Worm (Caenorhabditis elegans) whole organism, L3 larva: ENCODE measurements around the gene hlh-29.
"Not testable (repeated sequence)": the region's sequence is repeated elsewhere in the genome, so short reads cannot be mapped to it uniquely, and the experiment has no call there.

ENCODE experiments used
- R02D3.7 ChIP-seq: fragments of 150-350 bp; optimal IDR thresholded peaks from 2 replicates; lab custom pipeline; 2014; ENCODE audit warnings: missing biosample characterization, missing genetic modification characterization
- ZK546.5 ChIP-seq: sonication (generic microtip); optimal IDR thresholded peaks from 2 replicates; lab custom pipeline; 2017; ENCODE audit warnings: missing biosample characterization, missing genetic modification characterization
- aly-2 ChIP-seq: fragments of 150-350 bp; optimal IDR thresholded peaks from 2 replicates; lab custom pipeline; 2014; ENCODE audit warnings: missing biosample characterization, missing genetic modification characterization
- ama-1 ChIP-seq: fragments of 150-350 bp; optimal IDR thresholded peaks from 2 replicates; lab custom pipeline; 2018
- ceh-16 ChIP-seq: sonication (generic microtip); optimal IDR thresholded peaks from 2 replicates; lab custom pipeline; 2017; ENCODE audit warnings: missing biosample characterization, missing genetic modification characterization
- ceh-28 ChIP-seq: fragments of 150-350 bp; optimal IDR thresholded peaks from 2 replicates; lab custom pipeline; 2014; ENCODE audit warnings: missing biosample characterization, missing genetic modification reagents, missing genetic modification characterization
- ceh-82 ChIP-seq: fragments of 150-350 bp; optimal IDR thresholded peaks from 2 replicates; lab custom pipeline; 2014; ENCODE audit warnings: missing biosample characterization, missing genetic modification characterization
- ceh-9 ChIP-seq: sonication (generic microtip); optimal IDR thresholded peaks from 2 replicates; lab custom pipeline; 2018; ENCODE audit warnings: missing biosample characterization, missing genetic modification characterization
- daf-12 ChIP-seq: fragments of 150-350 bp; optimal IDR thresholded peaks from 2 replicates; lab custom pipeline; 2014; ENCODE audit warnings: missing biosample characterization, missing genetic modification reagents, missing genetic modification characterization
- egl-5 ChIP-seq: fragments of 150-350 bp; optimal IDR thresholded peaks from 2 replicates; lab custom pipeline; 2017; ENCODE audit warnings: missing biosample characterization, missing genetic modification reagents, missing genetic modification characterization, inconsistent platforms
- elt-1 ChIP-seq: fragments of 150-350 bp; optimal IDR thresholded peaks from 2 replicates; lab custom pipeline; 2014; ENCODE audit warnings: missing biosample characterization, missing genetic modification characterization
- elt-2 ChIP-seq: sonication (generic microtip); optimal IDR thresholded peaks from 2 replicates; lab custom pipeline; 2016; ENCODE audit warnings: missing genetic modification reagents, mild to moderate bottlenecking, missing genetic modification characterization, missing compliant biosample characterization
- elt-3 ChIP-seq, 3 experiments: fragments of 150-350 bp in 1 of 3; sonication (generic microtip) in 2 of 3; optimal IDR thresholded peaks; 2 replicates in 2 of 3; 4 replicates in 1 of 3; lab custom pipeline; 2014 to 2017; ENCODE audit warnings: missing biosample characterization in 3 of 3, missing genetic modification characterization in 3 of 3
- fkh-10 ChIP-seq: sonication (generic microtip); optimal IDR thresholded peaks from 2 replicates; lab custom pipeline; 2017; ENCODE audit warnings: missing biosample characterization, missing genetic modification reagents, missing genetic modification characterization
- fkh-2 ChIP-seq: fragments of 150-350 bp; optimal IDR thresholded peaks from 2 replicates; lab custom pipeline; 2014; ENCODE audit warnings: missing biosample characterization, missing genetic modification reagents, missing genetic modification characterization
- jun-1 ChIP-seq: fragments of 150-350 bp; optimal IDR thresholded peaks from 2 replicates; lab custom pipeline; 2014; ENCODE audit warnings: missing biosample characterization, missing genetic modification reagents, missing genetic modification characterization
- lin-15B ChIP-seq: fragments of 150-350 bp; optimal IDR thresholded peaks from 2 replicates; lab custom pipeline; 2014; ENCODE audit warnings: missing biosample characterization, missing genetic modification characterization
- lin-39 ChIP-seq: fragments of 150-350 bp; optimal IDR thresholded peaks from 2 replicates; lab custom pipeline; 2018; ENCODE audit warnings: missing biosample characterization, missing genetic modification reagents, missing genetic modification characterization
- lsy-12 ChIP-seq: sonication (generic microtip); optimal IDR thresholded peaks from 2 replicates; lab custom pipeline; 2016; ENCODE audit warnings: mild to moderate bottlenecking, missing genetic modification characterization, missing compliant biosample characterization
- mdl-1 ChIP-seq: fragments of 150-350 bp; optimal IDR thresholded peaks from 2 replicates; lab custom pipeline; 2014; ENCODE audit warnings: missing biosample characterization, missing genetic modification characterization
- mml-1 ChIP-seq: fragments of 150-350 bp; sonication (generic microtip); optimal IDR thresholded peaks from 3 replicates; lab custom pipeline; 2014; ENCODE audit warnings: missing biosample characterization, missing genetic modification characterization
- nfya-1 ChIP-seq: sonication (generic microtip); optimal IDR thresholded peaks from 2 replicates; lab custom pipeline; 2017; ENCODE audit warnings: missing genetic modification characterization, mild to moderate bottlenecking, missing compliant biosample characterization, antibody characterized with exemption, moderate library complexity; ENCODE audit not compliant: insufficient read depth
- nhr-11 ChIP-seq: fragments of 150-350 bp; optimal IDR thresholded peaks from 2 replicates; lab custom pipeline; 2014; ENCODE audit warnings: missing biosample characterization, missing genetic modification characterization
- nhr-12 ChIP-seq: fragments of 150-350 bp; optimal IDR thresholded peaks from 2 replicates; lab custom pipeline; 2014; ENCODE audit warnings: missing biosample characterization, missing genetic modification characterization
- nhr-25 ChIP-seq: sonication (generic microtip); optimal IDR thresholded peaks from 2 replicates; lab custom pipeline; 2017; ENCODE audit warnings: missing biosample characterization, missing genetic modification characterization
- nhr-28 ChIP-seq: fragments of 150-350 bp; optimal IDR thresholded peaks from 2 replicates; lab custom pipeline; 2014; ENCODE audit warnings: missing biosample characterization, missing genetic modification characterization
- nhr-43 ChIP-seq: sonication (generic microtip); optimal IDR thresholded peaks from 2 replicates; lab custom pipeline; 2016; ENCODE audit warnings: mild to moderate bottlenecking, missing genetic modification characterization, missing compliant biosample characterization; ENCODE audit not compliant: poor library complexity, severe bottlenecking
- nhr-67 ChIP-seq: fragments of 150-350 bp; optimal IDR thresholded peaks from 2 replicates; lab custom pipeline; 2014; ENCODE audit warnings: missing biosample characterization, missing genetic modification characterization
- nhr-76 ChIP-seq: fragments of 150-350 bp; sonication (generic microtip); optimal IDR thresholded peaks from 5 replicates; lab custom pipeline; 2014; ENCODE audit warnings: missing biosample characterization, missing genetic modification characterization
- nhr-77 ChIP-seq: fragments of 150-350 bp; optimal IDR thresholded peaks from 2 replicates; lab custom pipeline; 2014; ENCODE audit warnings: missing biosample characterization, missing genetic modification characterization
- pha-4 ChIP-seq: fragments of 150-350 bp; optimal IDR thresholded peaks from 2 replicates; lab custom pipeline; 2014; ENCODE audit warnings: missing biosample characterization, missing genetic modification reagents, missing genetic modification characterization
- pqm-1 ChIP-seq: fragments of 150-350 bp; optimal IDR thresholded peaks from 2 replicates; lab custom pipeline; 2017; ENCODE audit warnings: missing biosample characterization, missing genetic modification characterization, inconsistent platforms
- sea-2 ChIP-seq: fragments of 150-350 bp; sonication (generic microtip); optimal IDR thresholded peaks from 4 replicates; lab custom pipeline; 2014; ENCODE audit warnings: missing biosample characterization, missing genetic modification reagents, missing genetic modification characterization
- skn-1 ChIP-seq: fragments of 150-350 bp; optimal IDR thresholded peaks from 2 replicates; lab custom pipeline; 2014; ENCODE audit warnings: missing biosample characterization, missing genetic modification characterization
- zag-1 ChIP-seq: fragments of 150-350 bp; optimal IDR thresholded peaks from 2 replicates; lab custom pipeline; 2014; ENCODE audit warnings: missing biosample characterization, missing genetic modification characterization
- ztf-11 ChIP-seq: fragments of 150-350 bp; optimal IDR thresholded peaks from 2 replicates; lab custom pipeline; 2014; ENCODE audit warnings: missing biosample characterization, missing genetic modification characterization
- ztf-4 ChIP-seq: fragments of 150-350 bp; optimal IDR thresholded peaks from 2 replicates; lab custom pipeline; 2014; ENCODE audit warnings: missing biosample characterization, missing genetic modification characterization

The hlh-29 gene

DNA sequence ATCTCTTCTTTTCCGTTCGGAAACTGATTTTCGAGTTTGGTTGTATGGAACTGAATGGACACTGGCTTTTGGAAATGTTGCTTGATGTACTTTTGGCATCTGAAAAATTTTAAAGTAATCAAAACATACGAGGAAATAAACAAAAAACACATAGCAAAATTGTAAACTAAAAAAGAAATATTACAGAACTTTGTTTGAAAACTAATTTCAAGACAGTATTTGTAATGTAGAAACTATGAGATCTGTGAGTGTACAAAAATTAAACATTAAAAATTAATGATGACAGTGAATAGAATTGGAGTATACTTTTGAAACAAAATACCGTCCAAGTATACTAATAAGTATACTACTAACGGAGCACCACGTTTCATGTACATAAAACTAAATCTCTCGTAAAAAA, at the start of gene hlh-29:
Gene hlh-29, minus strand, starts transcription at position 101 of the 400 bp plus-strand sequence.
- TF ChIP-seq mdl-1; lsy-12 (tag; lab: Kevin White, UChicago); nhr-77: not testable (repeated sequence)

DNA sequence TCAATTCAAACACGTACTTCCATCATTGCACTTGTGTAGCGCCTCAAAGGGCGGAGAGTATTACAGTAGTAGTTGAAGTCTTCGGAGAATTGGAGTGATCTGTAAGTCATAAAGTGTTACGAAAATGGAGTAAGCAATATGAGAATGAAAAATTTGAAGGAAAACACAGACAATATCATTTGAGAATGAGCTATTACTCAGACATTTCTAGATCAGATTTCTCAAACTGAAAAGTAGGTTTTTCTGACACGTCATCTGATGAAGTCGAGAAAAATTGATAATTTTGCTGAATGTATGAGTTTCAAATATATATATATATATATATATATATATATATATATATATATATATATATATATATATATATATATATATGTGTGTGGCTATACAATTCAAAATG, 31.3 kb upstream of the hlh-29 start, which contains the start of gene frpr-7:
Gene frpr-7, minus strand, starts transcription at position 101 of the 400 bp plus-strand sequence.
- TF ChIP-seq sea-2: no peak
- no peak for TF ChIP-seq pha-4 (tag; lab: Kevin White, UChicago)
- no peak for TF ChIP-seq nhr-11
- TF ChIP-seq ZK546.5 (tag; lab: Kevin White, UChicago): no peak
- TF ChIP-seq pqm-1 (tag; lab: Kevin White, UChicago): no peak
- TF ChIP-seq nhr-25 (tag; lab: Kevin White, UChicago): no peak
- no peak for TF ChIP-seq jun-1
- TF ChIP-seq nhr-67 (tag; lab: Kevin White, UChicago): no peak
- TF ChIP-seq ztf-11 (tag; lab: Kevin White, UChicago): no peak
- TF ChIP-seq nfya-1 (tag; lab: Kevin White, UChicago): no peak
- TF ChIP-seq elt-3 (tag; optimal IDR thresholded peaks at IDR 0.05; lab: Kevin White, UChicago): no peak
- TF ChIP-seq daf-12 (tag; lab: Kevin White, UChicago): no peak
- no peak for TF ChIP-seq ama-1 (lab: Kevin White, UChicago)
- no peak for TF ChIP-seq lin-15B (tag; lab: Kevin White, UChicago)
- TF ChIP-seq skn-1 (tag; lab: Kevin White, UChicago): no peak
- TF ChIP-seq fkh-10 (GFP tag; lab: Kevin White, UChicago): no peak
- no peak for TF ChIP-seq aly-2 (tag; lab: Kevin White, UChicago)
- TF ChIP-seq, all 47 proteins: peak for 0

- not testable (repeated sequence) for TF ChIP-seq nhr-28 (tag; lab: Kevin White, UChicago); ceh-16; daf-12 (tag; lab: Kevin White, UChicago)
These were observed 30.6 kb upstream of the hlh-29 start, which contains the start of gene F39B3.3 for ce11 chrX:17579011-17579410. Gene F39B3.3 (minus strand): TSS chrX:17579111.

ce11 chrX:17567378-17567777, 18.9 kb upstream of the hlh-29 start, which contains the start of gene F39B3.7:
Gene F39B3.7 (minus strand): TSS chrX:17567478.
- TF ChIP-seq skn-1 (tag; lab: Kevin White, UChicago): no peak
- no peak for TF ChIP-seq nhr-76 (tag; lab: Kevin White, UChicago)
- no peak for TF ChIP-seq nhr-28 (tag; lab: Kevin White, UChicago)
- no peak for TF ChIP-seq lin-39 (tag; lab: Kevin White, UChicago)
- TF ChIP-seq elt-3 (tag; optimal IDR thresholded peaks at IDR 0.05; lab: Kevin White, UChicago): no peak
- no peak for TF ChIP-seq ceh-9 (tag; lab: Kevin White, UChicago)
- TF ChIP-seq lin-15B (tag; lab: Kevin White, UChicago): no peak
- no peak for TF ChIP-seq ztf-11 (tag; lab: Kevin White, UChicago)
- no peak for TF ChIP-seq ztf-4 (tag; lab: Kevin White, UChicago)
- no peak for TF ChIP-seq elt-2 (tag; lab: Kevin White, UChicago)
- TF ChIP-seq egl-5 (tag; lab: Kevin White, UChicago): no peak
- no peak for TF ChIP-seq daf-12 (tag; lab: Kevin White, UChicago)
- no peak for TF ChIP-seq ceh-82
- TF ChIP-seq nhr-43 (tag; lab: Kevin White, UChicago): no peak
- no peak for TF ChIP-seq nfya-1 (tag; lab: Kevin White, UChicago)
- no peak for TF ChIP-seq aly-2 (tag; lab: Kevin White, UChicago)
- TF ChIP-seq R02D3.7 (tag; lab: Kevin White, UChicago): no peak
- no peak for TF ChIP-seq mml-1 (tag; lab: Kevin White, UChicago)
- no peak for TF ChIP-seq elt-1 (tag; lab: Kevin White, UChicago)
- no peak for TF ChIP-seq fkh-2

- no peak for TF ChIP-seq fkh-2
- TF ChIP-seq zag-1 (tag; lab: Kevin White, UChicago): no peak
- no peak for TF ChIP-seq ceh-28 (tag; lab: Kevin White, UChicago)
- no peak for TF ChIP-seq nhr-12 (tag; lab: Kevin White, UChicago)
- TF ChIP-seq, all 47 proteins: peak for 0
These were observed 15.0 kb upstream of the hlh-29 start, which contains the start of gene F31A3.5 for ce11 chrX:17563411-17563810. Gene F31A3.5 (minus strand): TSS chrX:17563610.
